Fruit fly (Drosophila melanogaster) whole organism, prepupa: ENCODE data around the gene CG1236.
A peak's percentile ranks its signal among the peaks of the same experiment; 100 is the strongest.

Source experiments
- CG16779 ChIP-seq: fragments of 200-800 bp; sonication (Bioruptor generic); optimal IDR thresholded peaks from 3 replicates; lab custom pipeline; 2017; ENCODE audit warnings: missing biosample characterization, mild to moderate bottlenecking, missing genetic modification characterization
- CG6792 ChIP-seq: fragments of 200-800 bp; sonication (Bioruptor generic); optimal IDR thresholded peaks from 3 replicates; lab custom pipeline; 2016; ENCODE audit warnings: missing biosample characterization, missing genetic modification characterization
- CG7368 ChIP-seq: fragments of 200-800 bp; sonication (Bioruptor generic); optimal IDR thresholded peaks from 3 replicates; lab custom pipeline; 2016; ENCODE audit warnings: missing biosample characterization, missing genetic modification characterization
- CG8319 ChIP-seq: fragments of 200-800 bp; sonication (Bioruptor generic); optimal IDR thresholded peaks from 3 replicates; lab custom pipeline; 2016; ENCODE audit warnings: missing biosample characterization, missing genetic modification characterization
- Eip93F ChIP-seq: fragments of 200-800 bp; sonication (Bioruptor generic); optimal IDR thresholded peaks from 2 replicates; lab custom pipeline; 2016; ENCODE audit warnings: missing biosample characterization, mild to moderate bottlenecking, missing genetic modification characterization
- Ets21C ChIP-seq: fragments of 200-800 bp; sonication (Bioruptor generic); optimal IDR thresholded peaks from 3 replicates; lab custom pipeline; 2016; ENCODE audit warnings: missing biosample characterization, missing genetic modification characterization
- Gug ChIP-seq: fragments of 200-800 bp; sonication (Bioruptor generic); IDR thresholded peaks from 2 replicates; pipeline ENCODE4 v1.3.6; 2022; ENCODE audit warnings: missing biosample characterization, missing genetic modification characterization
- acj6 ChIP-seq: fragments of 200-800 bp; sonication (Bioruptor generic); optimal IDR thresholded peaks from 3 replicates; lab custom pipeline; 2016; ENCODE audit warnings: missing biosample characterization, missing genetic modification characterization
- dac ChIP-seq: fragments of 200-800 bp; sonication (Bioruptor generic); optimal IDR thresholded peaks from 2 replicates; lab custom pipeline; 2017; ENCODE audit warnings: missing biosample characterization, mild to moderate bottlenecking, missing genetic modification characterization
- dsx ChIP-seq: fragments of 200-800 bp; optimal IDR thresholded peaks from 3 replicates; lab custom pipeline; 2019; ENCODE audit warnings: missing biosample characterization, mild to moderate bottlenecking, missing genetic modification characterization, moderate library complexity; ENCODE audit not compliant: poor library complexity, severe bottlenecking
- esn ChIP-seq: fragments of 200-800 bp; sonication (Bioruptor generic); optimal IDR thresholded peaks from 2 replicates; lab custom pipeline; 2016; ENCODE audit warnings: missing biosample characterization, mild to moderate bottlenecking, missing genetic modification characterization, moderate library complexity
- fd85E ChIP-seq: fragments of 200-800 bp; sonication (Bioruptor generic); optimal IDR thresholded peaks from 3 replicates; lab custom pipeline; 2016; ENCODE audit warnings: missing biosample characterization, missing genetic modification characterization
- fkh ChIP-seq: fragments of 200-800 bp; sonication (Bioruptor generic); optimal IDR thresholded peaks from 3 replicates; lab custom pipeline; 2017; ENCODE audit warnings: missing biosample characterization, mild to moderate bottlenecking, missing genetic modification characterization, moderate library complexity

Gene CG1236

dm6 chr3R:5778731-5779593 is 42.4 kb downstream of the CG1236 start, which contains the start of gene jagn (continued):
- TF ChIP-seq CG16779 (tag; lab: Kevin White, UChicago) (no peak), Eip93F (GFP tag; lab: Kevin White, UChicago) (no peak), fd85E (GFP tag; lab: Kevin White, UChicago) (no peak), CG6792 (GFP tag; lab: Kevin White, UChicago) (no peak), CG7368 (GFP tag; lab: Kevin White, UChicago) (no peak), Ets21C (GFP tag; lab: Kevin White, UChicago) (peak; percentile 49), fkh (GFP tag; lab: Kevin White, UChicago) (no peak), dsx (GFP tag; lab: Kevin White, UChicago) (no peak), acj6 (GFP tag; lab: Kevin White, UChicago) (peak; percentile 15)

dm6 chr3R:5780976-5781375 is 44.4 kb downstream of the CG1236 start, which contains the start of gene CG2082:
CG2082 (minus strand) TSS chr3R:5781076.
- no peak for TF ChIP-seq dac
- TF ChIP-seq fkh (GFP tag; lab: Kevin White, UChicago) = no peak

- TF ChIP-seq CG8319 (GFP tag; lab: Kevin White, UChicago) = no peak
- no peak for TF ChIP-seq esn (GFP tag; lab: Kevin White, UChicago)
- TF ChIP-seq Gug (GFP tag; lab: Robert Waterston, UW) = no peak
Observed at dm6 chr3R:5781462-5781861, 44.9 kb downstream of the CG1236 start, which contains the start of gene kat-60L1. kat-60L1 (plus strand) TSS chr3R:5781762.
